Worm (Caenorhabditis elegans): ENCODE data around the gene ZK688.12.
A peak's percentile ranks its signal among the peaks of the same experiment; 100 is the strongest.

ZK688.12 gene

ce11 chrIII:7941417-7941816 lies 28.0 kb upstream of the ZK688.12 start, which contains the start of gene kle-2:
Gene kle-2 (plus strand): TSS chrIII:7941717.
- TF ChIP-seq elt-1 (tag; optimal IDR thresholded peaks at IDR 0.05; ENCODE audit: borderline replicate concordance, insufficient read depth) (no peak), M03D4.4 (tag; optimal IDR thresholded peaks at IDR 0.05) (no peak), nhr-237 (tag; optimal IDR thresholded peaks at IDR 0.05) (no peak), unc-120 (tag; optimal IDR thresholded peaks at IDR 0.05; ENCODE audit: poor library complexity, severe bottlenecking) (no peak), mab-5 (tag; optimal IDR thresholded peaks at IDR 0.05) (no peak), ztf-11 (tag; optimal IDR thresholded peaks at IDR 0.05) (no peak), nhr-28 (tag; optimal IDR thresholded peaks at IDR 0.05) (no peak), unc-62 (GFP tag; optimal IDR thresholded peaks at IDR 0.05) (no peak), ceh-39 (tag; optimal IDR thresholded peaks at IDR 0.05) (no peak), nhr-12 (tag; optimal IDR thresholded peaks at IDR 0.05) (no peak), flh-1 (GFP tag; optimal IDR thresholded peaks at IDR 0.05) (no peak), unc-39 (tag; optimal IDR thresholded peaks at IDR 0.05) (no peak), cnd-1 (tag; optimal IDR thresholded peaks at IDR 0.05) (no peak), ceh-83 (GFP tag; optimal IDR thresholded peaks at IDR 0.05) (no peak), snpc-4 (tag; optimal IDR thresholded peaks at IDR 0.05) (no peak), lin-13 (tag; optimal IDR thresholded peaks at IDR 0.05) (no peak), nhr-76 (tag; optimal IDR thresholded peaks at IDR 0.05) (no peak), nhr-2 (tag; optimal IDR thresholded peaks at IDR 0.05) (no peak)

DNA sequence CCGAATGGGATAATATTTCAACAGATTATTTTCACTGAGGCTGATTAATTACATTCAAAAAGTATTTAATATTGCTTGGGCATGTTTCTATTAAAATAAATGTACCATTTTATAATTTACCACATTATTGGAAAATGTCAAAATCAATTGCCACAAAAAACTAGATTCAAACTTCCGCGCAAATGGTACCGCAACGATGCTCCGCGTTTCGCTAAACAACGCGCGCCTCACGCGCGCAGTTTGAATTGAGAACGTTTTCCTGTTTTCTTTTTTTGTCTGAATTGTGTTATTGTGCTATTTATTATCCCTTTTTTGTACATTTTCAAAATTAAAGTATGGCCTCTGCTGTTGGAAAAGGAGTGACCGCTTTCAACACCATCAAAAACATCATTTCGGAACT lies 27.4 kb upstream of the ZK688.12 start, which contains the start of gene C29E4.12:
C29E4.12 (plus strand) TSS at position 333 of the 400 bp plus-strand sequence.
- TF ChIP-seq zip-8 (tag; optimal IDR thresholded peaks at IDR 0.05) = no peak
- no peak for TF ChIP-seq blmp-1 (tag; optimal IDR thresholded peaks at IDR 0.05)
- peak; percentile 16 for TF ChIP-seq lin-13 (tag; optimal IDR thresholded peaks at IDR 0.05)
- peak; percentile 81 for TF ChIP-seq lsy-2 (tag; optimal IDR thresholded peaks at IDR 0.05)
- peak; percentile 28 for TF ChIP-seq hlh-1 (tag; optimal IDR thresholded peaks at IDR 0.05)
- TF ChIP-seq lin-32 (GFP tag; optimal IDR thresholded peaks at IDR 0.05) = no peak
- no peak for TF ChIP-seq mls-2 (tag; optimal IDR thresholded peaks at IDR 0.05)
- TF ChIP-seq sem-2 (GFP tag; optimal IDR thresholded peaks at IDR 0.05) = no peak
- TF ChIP-seq sptf-1 (tag; optimal IDR thresholded peaks at IDR 0.05) = no peak
- no peak for TF ChIP-seq mab-5 (tag; optimal IDR thresholded peaks at IDR 0.05)
- TF ChIP-seq elt-3 (tag; optimal IDR thresholded peaks at IDR 0.05) = no peak
- peak; percentile 52 for TF ChIP-seq ceh-39 (tag; optimal IDR thresholded peaks at IDR 0.05)
- no peak for TF ChIP-seq ztf-11 (tag; optimal IDR thresholded peaks at IDR 0.05)
- no peak for TF ChIP-seq drap-1 (GFP tag; optimal IDR thresholded peaks at IDR 0.05)
- no peak for TF ChIP-seq nhr-76 (tag; optimal IDR thresholded peaks at IDR 0.05)
- no peak for TF ChIP-seq nhr-28 (tag; optimal IDR thresholded peaks at IDR 0.05)
- TF ChIP-seq ham-2 (GFP tag; optimal IDR thresholded peaks at IDR 0.05) = no peak
- TF ChIP-seq unc-120 (tag; optimal IDR thresholded peaks at IDR 0.05; ENCODE audit: poor library complexity, severe bottlenecking) = no peak
- TF ChIP-seq M03D4.4 (tag; optimal IDR thresholded peaks at IDR 0.05) = no peak
- TF ChIP-seq elt-1 (tag; optimal IDR thresholded peaks at IDR 0.05; ENCODE audit: borderline replicate concordance, insufficient read depth) = no peak
- no peak for TF ChIP-seq tbx-8 (GFP tag; optimal IDR thresholded peaks at IDR 0.05)
- TF ChIP-seq ceh-83 (GFP tag; optimal IDR thresholded peaks at IDR 0.05) = no peak
- TF ChIP-seq nhr-2 (tag; optimal IDR thresholded peaks at IDR 0.05) = no peak
- no peak for TF ChIP-seq ces-1 (GFP tag; optimal IDR thresholded peaks at IDR 0.05)
- no peak for TF ChIP-seq ceh-43 (GFP tag; optimal IDR thresholded peaks at IDR 0.05)
- TF ChIP-seq bed-3 (GFP tag; optimal IDR thresholded peaks at IDR 0.05) = no peak
- no peak for TF ChIP-seq flh-1 (GFP tag; optimal IDR thresholded peaks at IDR 0.05)
- peak; percentile 76 for TF ChIP-seq mep-1 (tag; optimal IDR thresholded peaks at IDR 0.05)
- TF ChIP-seq pha-4 (tag; optimal IDR thresholded peaks at IDR 0.05) = peak; percentile 61
- TF ChIP-seq snpc-4 (tag; optimal IDR thresholded peaks at IDR 0.05) = no peak
- no peak for TF ChIP-seq nhr-12 (tag; optimal IDR thresholded peaks at IDR 0.05)
- TF ChIP-seq unc-62 (GFP tag; optimal IDR thresholded peaks at IDR 0.05) = no peak
- peak; percentile 76 for TF ChIP-seq nhr-237 (tag; optimal IDR thresholded peaks at IDR 0.05)
- no peak for TF ChIP-seq cnd-1 (tag; optimal IDR thresholded peaks at IDR 0.05)
- TF ChIP-seq unc-39 (tag; optimal IDR thresholded peaks at IDR 0.05) = no peak

DNA sequence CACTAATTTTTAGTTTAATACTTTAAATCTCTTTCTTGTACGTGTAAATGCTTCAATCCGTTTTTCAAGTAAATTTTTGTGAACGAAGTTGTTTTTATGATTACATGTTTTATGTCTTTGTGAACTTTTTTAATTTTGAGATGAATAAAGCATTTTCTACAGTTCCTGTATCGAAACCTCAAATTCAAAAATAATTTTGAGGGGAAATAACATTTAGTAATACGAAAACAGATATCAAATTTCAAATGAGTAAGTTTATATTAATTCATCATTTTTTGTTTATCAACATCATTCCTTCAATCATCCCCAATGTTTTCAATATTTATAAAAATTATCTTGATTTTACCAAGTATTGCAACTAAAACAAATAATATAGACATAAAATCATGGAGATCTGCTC lies 24.2 kb upstream of the ZK688.12 start, which contains the start of gene C29E4.10:
C29E4.10 (plus strand) TSS at position 301 of the 400 bp plus-strand sequence.
- TF ChIP-seq mep-1 (tag; optimal IDR thresholded peaks at IDR 0.05) (no peak), ceh-43 (GFP tag; optimal IDR thresholded peaks at IDR 0.05) (no peak), mls-2 (tag; optimal IDR thresholded peaks at IDR 0.05) (no peak), unc-39 (tag; optimal IDR thresholded peaks at IDR 0.05) (no peak), flh-1 (GFP tag; optimal IDR thresholded peaks at IDR 0.05) (no peak), nhr-237 (tag; optimal IDR thresholded peaks at IDR 0.05) (no peak), drap-1 (GFP tag; optimal IDR thresholded peaks at IDR 0.05) (no peak), ces-1 (GFP tag; optimal IDR thresholded peaks at IDR 0.05) (no peak), lin-13 (tag; optimal IDR thresholded peaks at IDR 0.05) (no peak), ham-2 (GFP tag; optimal IDR thresholded peaks at IDR 0.05) (no peak), zip-8 (tag; optimal IDR thresholded peaks at IDR 0.05) (no peak), pha-4 (tag; optimal IDR thresholded peaks at IDR 0.05) (no peak), unc-62 (GFP tag; optimal IDR thresholded peaks at IDR 0.05) (no peak), blmp-1 (tag; optimal IDR thresholded peaks at IDR 0.05) (no peak), lin-32 (GFP tag; optimal IDR thresholded peaks at IDR 0.05) (no peak), elt-1 (tag; optimal IDR thresholded peaks at IDR 0.05; ENCODE audit: borderline replicate concordance, insufficient read depth) (no peak), snpc-4 (tag; optimal IDR thresholded peaks at IDR 0.05) (no peak)
